Fruit fly (Drosophila melanogaster) whole organism, embryonic: ENCODE measurements around the gene trus.

ENCODE experiments used
- B-H2 ChIP-seq: fragments of 200-800 bp; sonication (Bioruptor generic); optimal IDR thresholded peaks from 2 replicates; lab custom pipeline; 2018; ENCODE audit warnings: missing biosample characterization, mild to moderate bottlenecking, missing genetic modification characterization
- Bdp1 ChIP-seq: fragments of 200-800 bp; sonication (Bioruptor generic); optimal IDR thresholded peaks from 3 replicates; lab custom pipeline; 2016; ENCODE audit warnings: missing biosample characterization, missing genetic modification characterization
- CG10147 ChIP-seq: fragments of 200-800 bp; sonication (Bioruptor generic); optimal IDR thresholded peaks from 2 replicates; lab custom pipeline; 2019; ENCODE audit warnings: missing biosample characterization, mild to moderate bottlenecking, missing genetic modification characterization, moderate library complexity
- CG10274 ChIP-seq: fragments of 200-800 bp; sonication (Bioruptor generic); optimal IDR thresholded peaks from 3 replicates; lab custom pipeline; 2017; ENCODE audit warnings: missing biosample characterization, mild to moderate bottlenecking, missing genetic modification characterization
- CG11085 ChIP-seq: fragments of 200-800 bp; sonication (Bioruptor generic); IDR thresholded peaks from 2 replicates; pipeline ENCODE4 v1.3.6; 2022; ENCODE audit warnings: missing biosample characterization, missing genetic modification characterization
- CG11093 ChIP-seq: fragments of 200-800 bp; sonication (Bioruptor generic); IDR thresholded peaks from 3 replicates; pipeline ENCODE4 v1.3.6; 2022; ENCODE audit warnings: missing biosample characterization, missing genetic modification characterization
- CG11398 ChIP-seq: fragments of 200-800 bp; sonication (Bioruptor generic); optimal IDR thresholded peaks from 2 replicates; lab custom pipeline; 2016; ENCODE audit warnings: missing biosample characterization, missing genetic modification characterization
- CG11695 ChIP-seq: fragments of 200-800 bp; sonication (Bioruptor generic); IDR thresholded peaks from 3 replicates; pipeline ENCODE4 v1.3.6; 2022; ENCODE audit warnings: missing biosample characterization, missing genetic modification characterization
- CG12219 ChIP-seq: fragments of 200-800 bp; sonication (Bioruptor generic); optimal IDR thresholded peaks from 3 replicates; lab custom pipeline; 2018; ENCODE audit warnings: missing biosample characterization, mild to moderate bottlenecking, missing genetic modification characterization
- CG13287 ChIP-seq: fragments of 200-800 bp; sonication (Bioruptor generic); IDR thresholded peaks from 2 replicates; pipeline ENCODE4 v1.3.6; 2022; ENCODE audit warnings: missing biosample characterization, missing genetic modification characterization; ENCODE audit not compliant: partially characterized antibody
- CG15601 ChIP-seq: fragments of 200-800 bp; sonication (Bioruptor generic); optimal IDR thresholded peaks from 3 replicates; lab custom pipeline; 2019; ENCODE audit warnings: missing biosample characterization, mild to moderate bottlenecking, missing genetic modification characterization, moderate library complexity
- CG1602 ChIP-seq: fragments of 200-800 bp; sonication (Bioruptor generic); optimal IDR thresholded peaks from 3 replicates; lab custom pipeline; 2016; ENCODE audit warnings: missing biosample characterization, missing genetic modification characterization
- CG17328 ChIP-seq: fragments of 200-800 bp; sonication (Bioruptor generic); IDR thresholded peaks from 2 replicates; pipeline ENCODE4 v1.3.6; 2022; ENCODE audit warnings: missing biosample characterization, missing genetic modification characterization
- CG17361 ChIP-seq: fragments of 200-800 bp; sonication (Bioruptor generic); IDR thresholded peaks from 3 replicates; pipeline ENCODE4 v1.3.6; 2022; ENCODE audit warnings: missing biosample characterization, missing genetic modification characterization
- CG17385 ChIP-seq: fragments of 200-800 bp; sonication (Bioruptor generic); optimal IDR thresholded peaks from 3 replicates; lab custom pipeline; 2018; ENCODE audit warnings: missing biosample characterization, mild to moderate bottlenecking, missing genetic modification characterization
- CG17802 ChIP-seq: fragments of 200-800 bp; sonication (Bioruptor generic); optimal IDR thresholded peaks from 2 replicates; lab custom pipeline; 2018; ENCODE audit warnings: missing biosample characterization, mild to moderate bottlenecking, missing genetic modification characterization, moderate library complexity
- CG17829 ChIP-seq: fragments of 200-800 bp; optimal IDR thresholded peaks from 2 replicates; lab custom pipeline; 2019; ENCODE audit warnings: missing biosample characterization, mild to moderate bottlenecking, missing genetic modification characterization, moderate library complexity
- CG1792 ChIP-seq: fragments of 200-800 bp; sonication (Bioruptor generic); optimal IDR thresholded peaks from 2 replicates; lab custom pipeline; 2016; ENCODE audit warnings: missing biosample characterization, missing genetic modification characterization
- CG31224 ChIP-seq: fragments of 200-800 bp; sonication (Bioruptor generic); IDR thresholded peaks from 2 replicates; pipeline ENCODE4 v1.3.6; 2022; ENCODE audit warnings: missing biosample characterization, missing genetic modification characterization
- CG32767 ChIP-seq: fragments of 200-800 bp; sonication (Bioruptor generic); IDR thresholded peaks from 2 replicates; pipeline ENCODE4 v1.3.6; 2022; ENCODE audit warnings: missing biosample characterization, missing genetic modification characterization
- CG32772 ChIP-seq: fragments of 200-800 bp; sonication (Bioruptor generic); IDR thresholded peaks from 2 replicates; pipeline ENCODE4 v1.3.6; 2022; ENCODE audit warnings: missing biosample characterization, missing genetic modification characterization
- CG3847 ChIP-seq: fragments of 200-800 bp; sonication (Bioruptor generic); IDR thresholded peaks from 2 replicates; pipeline ENCODE4 v1.3.6; 2022; ENCODE audit warnings: missing biosample characterization, missing genetic modification characterization
- CG6689 ChIP-seq: fragments of 200-800 bp; sonication (Bioruptor generic); IDR thresholded peaks from 2 replicates; pipeline ENCODE4 v1.3.6; 2022; ENCODE audit warnings: missing biosample characterization, missing genetic modification characterization
- CG7786 ChIP-seq: fragments of 200-800 bp; sonication (Bioruptor generic); optimal IDR thresholded peaks from 2 replicates; lab custom pipeline; 2016; ENCODE audit warnings: missing biosample characterization, missing genetic modification characterization
- Dfd ChIP-seq, 2 experiments: fragments of >200 bp; optimal IDR thresholded peaks; 2 replicates each; lab custom pipeline; 2017; ENCODE audit warnings: missing biosample characterization in 2 of 2, missing genetic modification characterization in 2 of 2
- Ets65A ChIP-seq: fragments of 200-800 bp; sonication (Bioruptor generic); peaks from one replicate; lab custom pipeline; 2016; ENCODE audit warnings: missing biosample characterization, missing genetic modification characterization
- Gug ChIP-seq: fragments of 200-800 bp; sonication (Bioruptor generic); IDR thresholded peaks from 4 replicates; pipeline ENCODE4 v1.3.6; 2022; ENCODE audit warnings: missing biosample characterization, missing genetic modification characterization
- Hand ChIP-seq: fragments of 200-800 bp; sonication (Bioruptor generic); optimal IDR thresholded peaks from 2 replicates; lab custom pipeline; 2017; ENCODE audit warnings: mild to moderate bottlenecking, missing biosample characterization, missing genetic modification reagents, missing genetic modification characterization
- Mrtf ChIP-seq: fragments of 200-800 bp; sonication (Bioruptor generic); IDR thresholded peaks from 3 replicates; pipeline ENCODE4 v1.3.6; 2022; ENCODE audit warnings: missing biosample characterization, missing genetic modification characterization
- Optix ChIP-seq: fragments of 200-800 bp; sonication (Bioruptor generic); IDR thresholded peaks from 3 replicates; pipeline ENCODE4 v1.3.6; 2022; ENCODE audit warnings: missing biosample characterization, missing genetic modification characterization
- Ravus ChIP-seq: fragments of 200-800 bp; sonication (Bioruptor generic); IDR thresholded peaks from 2 replicates; pipeline ENCODE4 v1.3.6; 2022; ENCODE audit warnings: missing biosample characterization, missing genetic modification characterization
- Scr ChIP-seq: fragments of 200-800 bp; sonication (Bioruptor generic); IDR thresholded peaks from 2 replicates; pipeline ENCODE4 v1.3.6; 2022; ENCODE audit warnings: missing biosample characterization, missing genetic modification characterization; ENCODE audit not compliant: partially characterized antibody
- Spps ChIP-seq: fragments of 200-800 bp; sonication (Bioruptor generic); optimal IDR thresholded peaks from 2 replicates; lab custom pipeline; 2018; ENCODE audit warnings: missing biosample characterization, mild to moderate bottlenecking, missing genetic modification characterization
- Sry-δ ChIP-seq: fragments of 200-800 bp; sonication (Bioruptor generic); optimal IDR thresholded peaks from 2 replicates; lab custom pipeline; 2016; ENCODE audit warnings: missing biosample characterization, missing genetic modification characterization
- Usf ChIP-seq: fragments of 200-800 bp; sonication (Bioruptor generic); optimal IDR thresholded peaks from 2 replicates; lab custom pipeline; 2017; ENCODE audit warnings: missing genotype, missing biosample characterization, missing genetic modification characterization
- Xbp1 ChIP-seq: fragments of 200-800 bp; sonication (Bioruptor generic); optimal IDR thresholded peaks from 3 replicates; lab custom pipeline; 2016; ENCODE audit warnings: missing biosample characterization, mild to moderate bottlenecking, missing genetic modification characterization
- Xrp1 ChIP-seq: fragments of 200-800 bp; sonication (Bioruptor generic); IDR thresholded peaks from 2 replicates; pipeline ENCODE4 v1.3.6; 2022; ENCODE audit warnings: missing biosample characterization, missing genetic modification characterization
- cad ChIP-seq: fragments of >200 bp; optimal IDR thresholded peaks from 2 replicates; lab custom pipeline; 2017; ENCODE audit warnings: missing biosample characterization, missing genetic modification characterization
- dmrt99B ChIP-seq: fragments of 200-800 bp; sonication (Bioruptor generic); optimal IDR thresholded peaks from 2 replicates; lab custom pipeline; 2018; ENCODE audit warnings: missing biosample characterization, mild to moderate bottlenecking, missing genetic modification characterization, moderate library complexity
- fd3F ChIP-seq: fragments of 200-800 bp; sonication (Bioruptor generic); optimal IDR thresholded peaks from 2 replicates; lab custom pipeline; 2018; ENCODE audit warnings: missing biosample characterization, mild to moderate bottlenecking, missing genetic modification characterization, moderate library complexity
- fru ChIP-seq: fragments of >200 bp; optimal IDR thresholded peaks from 2 replicates; lab custom pipeline; 2017
- gfzf ChIP-seq: fragments of 200-800 bp; sonication (Bioruptor generic); optimal IDR thresholded peaks from 2 replicates; lab custom pipeline; 2016; ENCODE audit warnings: missing biosample characterization, mild to moderate bottlenecking, missing genetic modification characterization, moderate library complexity
- hb ChIP-seq: fragments of 200-800 bp; sonication (Bioruptor generic); IDR thresholded peaks from 3 replicates; pipeline ENCODE4 v1.3.6; 2022; ENCODE audit warnings: missing biosample characterization, missing genetic modification characterization; ENCODE audit not compliant: partially characterized antibody
- her ChIP-seq: fragments of 200-800 bp; sonication (Bioruptor generic); optimal IDR thresholded peaks from 2 replicates; lab custom pipeline; 2016; ENCODE audit warnings: missing biosample characterization, missing genetic modification characterization
- hth ChIP-seq: fragments of >200 bp; optimal IDR thresholded peaks from 2 replicates; lab custom pipeline; 2017; ENCODE audit warnings: inconsistent platforms
- jing ChIP-seq: fragments of 200-800 bp; sonication (Bioruptor generic); optimal IDR thresholded peaks from 2 replicates; lab custom pipeline; 2018; ENCODE audit warnings: missing biosample characterization, mild to moderate bottlenecking, missing genetic modification characterization
- kay ChIP-seq: fragments of 200-800 bp; sonication (Bioruptor generic); optimal IDR thresholded peaks from 2 replicates; lab custom pipeline; 2016; ENCODE audit warnings: missing biosample characterization, missing genetic modification characterization
- lab ChIP-seq: fragments of 200-800 bp; sonication (Bioruptor generic); optimal IDR thresholded peaks from 3 replicates; lab custom pipeline; 2017; ENCODE audit warnings: missing biosample characterization, missing genetic modification characterization, mild to moderate bottlenecking, moderate library complexity, missing genetic modification reagents
- pb ChIP-seq: fragments of 200-800 bp; sonication (Bioruptor generic); optimal IDR thresholded peaks from 3 replicates; lab custom pipeline; 2016; ENCODE audit warnings: missing biosample characterization, missing genetic modification characterization
- run ChIP-seq: fragments of 200-800 bp; sonication (Bioruptor generic); optimal IDR thresholded peaks from 3 replicates; lab custom pipeline; 2018; ENCODE audit warnings: missing biosample characterization, mild to moderate bottlenecking, missing genetic modification characterization
- sens ChIP-seq: fragments of 200-800 bp; sonication (Bioruptor generic); peaks from one replicate; lab custom pipeline; 2016; ENCODE audit warnings: missing biosample characterization, missing genetic modification characterization
- seq ChIP-seq: fragments of 200-800 bp; sonication (Bioruptor generic); IDR thresholded peaks from 2 replicates; pipeline ENCODE4 v1.3.6; 2022; ENCODE audit warnings: missing biosample characterization, missing genetic modification characterization
- trh ChIP-seq: fragments of 200-800 bp; sonication (Bioruptor generic); optimal IDR thresholded peaks from 2 replicates; lab custom pipeline; 2016; ENCODE audit warnings: missing biosample characterization, missing genetic modification characterization

Gene trus

DNA sequence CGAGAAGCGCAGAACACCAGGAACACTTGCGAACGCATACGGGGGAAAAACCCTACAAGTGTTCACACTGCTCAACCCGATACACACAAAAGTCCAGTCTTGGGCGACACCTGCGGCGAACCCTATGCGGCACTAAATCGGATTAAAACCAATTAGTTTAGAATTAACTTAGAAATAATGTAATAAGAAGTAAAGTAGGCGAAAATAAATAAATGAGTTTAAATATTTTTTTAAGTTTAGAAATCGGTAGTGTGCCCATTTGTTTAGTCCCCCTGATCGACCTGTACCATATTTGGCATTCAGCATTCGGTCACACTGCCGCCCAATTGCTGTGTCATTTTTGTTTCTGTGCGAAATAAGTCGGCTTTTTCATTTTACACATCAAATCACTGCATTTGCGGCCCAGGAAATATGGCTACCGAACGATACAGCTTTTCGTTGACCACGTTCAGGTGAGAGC lies 25.3 kb upstream of the trus start, which contains the start of gene Prosalpha2 (continued):
- TF ChIP-seq pb (no peak), Hand (GFP tag; lab: Kevin White, UChicago) (no peak), dmrt99B (no peak), Ets65A (GFP tag; lab: Kevin White, UChicago) (no peak), CG11398 (GFP tag; lab: Kevin White, UChicago) (no peak), CG7786 (no peak), CG11085 (no peak), Mrtf (GFP tag; lab: Robert Waterston, UW) (no peak), hth (no peak), her (no peak), run (no peak), CG31224 (GFP tag; lab: Robert Waterston, UW) (no peak), CG1792 (GFP tag; lab: Kevin White, UChicago) (no peak), CG6689 (no peak), cad (GFP tag; lab: Kevin White, UChicago) (no peak), CG17328 (no peak), fd3F (no peak), Gug (no peak; the same call in 3 of the 4 replicates), kay (GFP tag; lab: Kevin White, UChicago) (no peak), CG3847 (GFP tag; lab: Robert Waterston, UW) (no peak), CG17361 (GFP tag; lab: Robert Waterston, UW) (0 out of 3 replicates have a peak, but pooled peaks have one; percentile 27), Sry-δ (no peak), hb (GFP tag; lab: Robert Waterston, UW) (no peak), Bdp1 (no peak), gfzf (GFP tag; lab: Kevin White, UChicago) (peak; percentile 83), Scr (no peak), CG32767 (GFP tag; lab: Robert Waterston, UW) (peak; percentile 51), CG15601 (tag; lab: Kevin White, UChicago) (no peak), seq (GFP tag; lab: Robert Waterston, UW) (no peak), CG10147 (GFP tag; lab: Kevin White, UChicago) (peak; percentile 11), CG13287 (GFP tag; lab: Robert Waterston, UW) (no peak; the same call in 1 of the 2 replicates), fru (lab: Kevin White, UChicago) (no peak), Xbp1 (GFP tag; lab: Kevin White, UChicago) (no peak), Xrp1 (GFP tag; lab: Robert Waterston, UW) (no peak), CG11695 (GFP tag; lab: Robert Waterston, UW) (no peak), Spps (tag; lab: Kevin White, UChicago) (no peak), Dfd (GFP tag; optimal IDR thresholded peaks at IDR 0.05; lab: Kevin White, UChicago) (no peak), B-H2 (GFP tag; lab: Kevin White, UChicago) (no peak), lab (GFP tag; lab: Kevin White, UChicago) (no peak), CG17802 (tag; lab: Kevin White, UChicago) (peak; percentile 64), CG12219 (GFP tag; lab: Kevin White, UChicago) (no peak), trh (GFP tag; lab: Kevin White, UChicago) (no peak), Optix (GFP tag; lab: Robert Waterston, UW) (no peak), CG17385 (GFP tag; lab: Kevin White, UChicago) (no peak), CG17829 (tag; lab: Kevin White, UChicago) (peak; percentile 33), Usf (no peak), Ravus (no peak), jing (GFP tag; lab: Kevin White, UChicago) (no peak), CG11093 (GFP tag; lab: Robert Waterston, UW) (no peak; the same call in 2 of the 3 replicates), sens (peak; percentile 33), CG32772 (no peak), CG1602 (no peak), CG10274 (GFP tag; lab: Kevin White, UChicago) (no peak)
